Fruit fly (Drosophila melanogaster): ENCODE data around the gene CG4615.

DNA sequence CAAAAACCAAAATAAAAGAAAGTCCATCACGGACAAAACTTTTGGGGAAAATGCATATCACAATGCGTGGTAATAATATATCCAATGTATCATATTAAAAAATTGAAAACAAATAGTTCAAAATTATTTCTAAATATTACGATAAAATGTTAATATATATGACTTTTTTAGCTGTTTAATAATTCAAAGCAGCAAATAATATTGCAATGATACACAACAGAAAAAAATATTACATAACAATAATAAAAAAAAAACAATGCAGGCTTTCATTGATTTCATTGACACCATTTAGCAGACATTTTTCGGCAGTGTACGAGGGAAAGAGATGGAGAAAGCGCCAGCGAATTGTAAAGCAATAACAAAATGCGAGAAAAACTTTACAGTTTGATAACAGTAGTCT is 7.2 kb downstream of the CG4615 start:
- TF ChIP-seq CTCF (optimal IDR thresholded peaks at IDR 0.05) (no peak), CG8478 (optimal IDR thresholded peaks at IDR 0.05) (no peak)

All from S2 (cell line).